Worm (Caenorhabditis elegans) whole organism, L3 larva: Measurements from ENCODE around the gene B0416.4.

Source experiments
- ZK546.5 ChIP-seq: sonication (generic microtip); optimal IDR thresholded peaks from 2 replicates; lab custom pipeline; 2017; ENCODE audit warnings: missing biosample characterization, missing genetic modification characterization
- aly-2 ChIP-seq: fragments of 150-350 bp; optimal IDR thresholded peaks from 2 replicates; lab custom pipeline; 2014; ENCODE audit warnings: missing biosample characterization, missing genetic modification characterization
- ama-1 ChIP-seq: fragments of 150-350 bp; optimal IDR thresholded peaks from 2 replicates; lab custom pipeline; 2018
- ceh-28 ChIP-seq: fragments of 150-350 bp; optimal IDR thresholded peaks from 2 replicates; lab custom pipeline; 2014; ENCODE audit warnings: missing biosample characterization, missing genetic modification reagents, missing genetic modification characterization
- ceh-9 ChIP-seq: sonication (generic microtip); optimal IDR thresholded peaks from 2 replicates; lab custom pipeline; 2018; ENCODE audit warnings: missing biosample characterization, missing genetic modification characterization
- daf-12 ChIP-seq: fragments of 150-350 bp; optimal IDR thresholded peaks from 2 replicates; lab custom pipeline; 2014; ENCODE audit warnings: missing biosample characterization, missing genetic modification reagents, missing genetic modification characterization
- egl-27 ChIP-seq: sonication (generic microtip); optimal IDR thresholded peaks from 4 replicates; lab custom pipeline; 2017; ENCODE audit warnings: missing biosample characterization, missing genetic modification reagents, missing genetic modification characterization
- egl-5 ChIP-seq: fragments of 150-350 bp; optimal IDR thresholded peaks from 2 replicates; lab custom pipeline; 2017; ENCODE audit warnings: missing biosample characterization, missing genetic modification reagents, missing genetic modification characterization, inconsistent platforms
- elt-1 ChIP-seq: fragments of 150-350 bp; optimal IDR thresholded peaks from 2 replicates; lab custom pipeline; 2014; ENCODE audit warnings: missing biosample characterization, missing genetic modification characterization
- elt-2 ChIP-seq: sonication (generic microtip); optimal IDR thresholded peaks from 2 replicates; lab custom pipeline; 2016; ENCODE audit warnings: missing genetic modification reagents, mild to moderate bottlenecking, missing genetic modification characterization, missing compliant biosample characterization
- eor-1 ChIP-seq, 2 experiments: fragments of 150-350 bp; optimal IDR thresholded peaks; 2 replicates each; lab custom pipeline; 2014 to 2018; ENCODE audit warnings: missing biosample characterization in 2 of 2, missing genetic modification characterization in 2 of 2
- fkh-10 ChIP-seq: sonication (generic microtip); optimal IDR thresholded peaks from 2 replicates; lab custom pipeline; 2017; ENCODE audit warnings: missing biosample characterization, missing genetic modification reagents, missing genetic modification characterization
- fkh-2 ChIP-seq: fragments of 150-350 bp; optimal IDR thresholded peaks from 2 replicates; lab custom pipeline; 2014; ENCODE audit warnings: missing biosample characterization, missing genetic modification reagents, missing genetic modification characterization
- fos-1 ChIP-seq: fragments of 150-350 bp; optimal IDR thresholded peaks from 2 replicates; lab custom pipeline; 2014; ENCODE audit warnings: missing biosample characterization, missing genetic modification characterization
- hmg-11 ChIP-seq: sonication (generic microtip); optimal IDR thresholded peaks from 2 replicates; lab custom pipeline; 2016; ENCODE audit warnings: missing genetic modification characterization, missing compliant biosample characterization
- jun-1 ChIP-seq: fragments of 150-350 bp; optimal IDR thresholded peaks from 2 replicates; lab custom pipeline; 2014; ENCODE audit warnings: missing biosample characterization, missing genetic modification reagents, missing genetic modification characterization
- lin-15B ChIP-seq: fragments of 150-350 bp; optimal IDR thresholded peaks from 2 replicates; lab custom pipeline; 2014; ENCODE audit warnings: missing biosample characterization, missing genetic modification characterization
- lsy-12 ChIP-seq: sonication (generic microtip); optimal IDR thresholded peaks from 2 replicates; lab custom pipeline; 2016; ENCODE audit warnings: mild to moderate bottlenecking, missing genetic modification characterization, missing compliant biosample characterization
- mdl-1 ChIP-seq: fragments of 150-350 bp; optimal IDR thresholded peaks from 2 replicates; lab custom pipeline; 2014; ENCODE audit warnings: missing biosample characterization, missing genetic modification characterization
- mml-1 ChIP-seq: fragments of 150-350 bp; sonication (generic microtip); optimal IDR thresholded peaks from 3 replicates; lab custom pipeline; 2014; ENCODE audit warnings: missing biosample characterization, missing genetic modification characterization
- nfya-1 ChIP-seq: sonication (generic microtip); optimal IDR thresholded peaks from 2 replicates; lab custom pipeline; 2017; ENCODE audit warnings: missing genetic modification characterization, mild to moderate bottlenecking, missing compliant biosample characterization, antibody characterized with exemption, moderate library complexity; ENCODE audit not compliant: insufficient read depth
- nhr-11 ChIP-seq: fragments of 150-350 bp; optimal IDR thresholded peaks from 2 replicates; lab custom pipeline; 2014; ENCODE audit warnings: missing biosample characterization, missing genetic modification characterization
- nhr-12 ChIP-seq: fragments of 150-350 bp; optimal IDR thresholded peaks from 2 replicates; lab custom pipeline; 2014; ENCODE audit warnings: missing biosample characterization, missing genetic modification characterization
- nhr-23 ChIP-seq: fragments of 150-350 bp; optimal IDR thresholded peaks from 2 replicates; lab custom pipeline; 2014; ENCODE audit warnings: missing biosample characterization, missing genetic modification reagents, missing genetic modification characterization
- nhr-237 ChIP-seq: fragments of 150-350 bp; optimal IDR thresholded peaks from 2 replicates; lab custom pipeline; 2014; ENCODE audit warnings: missing biosample characterization, missing genetic modification characterization
- nhr-25 ChIP-seq: sonication (generic microtip); optimal IDR thresholded peaks from 2 replicates; lab custom pipeline; 2017; ENCODE audit warnings: missing biosample characterization, missing genetic modification characterization
- nhr-28 ChIP-seq: fragments of 150-350 bp; optimal IDR thresholded peaks from 2 replicates; lab custom pipeline; 2014; ENCODE audit warnings: missing biosample characterization, missing genetic modification characterization
- nhr-43 ChIP-seq: sonication (generic microtip); optimal IDR thresholded peaks from 2 replicates; lab custom pipeline; 2016; ENCODE audit warnings: mild to moderate bottlenecking, missing genetic modification characterization, missing compliant biosample characterization; ENCODE audit not compliant: poor library complexity, severe bottlenecking
- nhr-67 ChIP-seq: fragments of 150-350 bp; optimal IDR thresholded peaks from 2 replicates; lab custom pipeline; 2014; ENCODE audit warnings: missing biosample characterization, missing genetic modification characterization
- nhr-77 ChIP-seq: fragments of 150-350 bp; optimal IDR thresholded peaks from 2 replicates; lab custom pipeline; 2014; ENCODE audit warnings: missing biosample characterization, missing genetic modification characterization
- pha-4 ChIP-seq: fragments of 150-350 bp; optimal IDR thresholded peaks from 2 replicates; lab custom pipeline; 2014; ENCODE audit warnings: missing biosample characterization, missing genetic modification reagents, missing genetic modification characterization
- sea-2 ChIP-seq: fragments of 150-350 bp; sonication (generic microtip); optimal IDR thresholded peaks from 4 replicates; lab custom pipeline; 2014; ENCODE audit warnings: missing biosample characterization, missing genetic modification reagents, missing genetic modification characterization
- skn-1 ChIP-seq: fragments of 150-350 bp; optimal IDR thresholded peaks from 2 replicates; lab custom pipeline; 2014; ENCODE audit warnings: missing biosample characterization, missing genetic modification characterization
- snpc-4 ChIP-seq: fragments of 150-350 bp; optimal IDR thresholded peaks from 2 replicates; lab custom pipeline; 2014; ENCODE audit warnings: missing biosample characterization, missing genetic modification characterization
- tbx-2 ChIP-seq: sonication (generic microtip); optimal IDR thresholded peaks from 2 replicates; lab custom pipeline; 2016; ENCODE audit warnings: mild to moderate bottlenecking, missing genetic modification characterization, missing compliant biosample characterization
- unc-39 ChIP-seq: sonication (generic microtip); optimal IDR thresholded peaks from 4 replicates; lab custom pipeline; 2017; ENCODE audit warnings: missing biosample characterization, missing genetic modification characterization
- unc-62 ChIP-seq: fragments of 150-350 bp; sonication (generic microtip); optimal IDR thresholded peaks from 4 replicates; lab custom pipeline; 2014; ENCODE audit warnings: missing biosample characterization, missing genetic modification reagents, missing genetic modification characterization
- ztf-11 ChIP-seq: fragments of 150-350 bp; optimal IDR thresholded peaks from 2 replicates; lab custom pipeline; 2014; ENCODE audit warnings: missing biosample characterization, missing genetic modification characterization
- ztf-4 ChIP-seq: fragments of 150-350 bp; optimal IDR thresholded peaks from 2 replicates; lab custom pipeline; 2014; ENCODE audit warnings: missing biosample characterization, missing genetic modification characterization

B0416.4 gene

DNA sequence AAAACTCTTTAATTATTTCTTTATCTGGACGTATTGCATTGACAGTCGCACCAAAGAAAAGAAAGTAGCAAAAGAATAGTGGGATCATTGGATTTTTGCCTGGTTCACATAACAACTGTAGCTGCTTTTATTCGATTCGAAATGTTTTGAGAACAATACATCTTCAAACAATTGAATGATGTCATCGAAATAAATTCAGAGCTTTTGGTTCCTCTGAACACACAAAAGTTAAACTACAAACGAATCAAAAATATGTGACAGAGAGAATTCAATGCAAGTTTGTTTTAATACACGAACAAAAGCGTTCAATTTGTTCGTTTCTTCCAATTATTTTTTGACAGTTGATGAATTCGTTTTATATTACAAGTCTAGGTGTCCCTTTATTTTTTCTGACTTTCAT lies 32.5 kb downstream of the B0416.4 start, which contains the start of gene H29C22.1:
Gene H29C22.1 (minus strand): TSS at position 101 of the 400 bp plus-strand sequence.
- TF ChIP-seq snpc-4 (no peak), ama-1 (lab: Kevin White, UChicago) (no peak), nfya-1 (tag; lab: Kevin White, UChicago) (no peak), unc-39 (no peak), aly-2 (no peak), ztf-11 (tag; lab: Kevin White, UChicago) (no peak), egl-5 (tag; lab: Kevin White, UChicago) (no peak), nhr-43 (tag; lab: Kevin White, UChicago) (no peak), nhr-12 (tag; lab: Kevin White, UChicago) (no peak), skn-1 (tag; lab: Kevin White, UChicago) (no peak), hmg-11 (tag; lab: Kevin White, UChicago) (no peak), fkh-2 (no peak), nhr-67 (tag; lab: Kevin White, UChicago) (no peak), mml-1 (tag; lab: Kevin White, UChicago) (no peak), fkh-10 (no peak), elt-2 (no peak)

DNA sequence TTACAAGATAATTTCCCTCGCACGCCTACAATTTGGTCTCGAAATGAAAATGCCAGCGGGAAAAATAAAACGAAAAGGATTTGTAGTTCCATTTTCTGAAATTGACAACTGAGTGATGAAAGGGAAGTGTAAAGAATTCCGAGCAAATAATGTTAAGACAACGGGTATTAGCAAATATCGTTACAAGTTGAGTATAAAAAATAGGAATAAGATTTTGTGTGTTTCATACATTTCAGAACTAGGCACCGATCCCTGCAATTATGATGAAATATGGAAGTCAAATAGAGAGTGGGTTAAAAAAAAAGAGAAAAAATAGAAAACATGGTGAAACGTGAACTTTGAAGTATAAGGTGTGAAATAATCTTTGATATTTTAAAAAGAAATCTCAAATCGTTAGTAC lies 35.6 kb downstream of the B0416.4 start, which contains the start of gene ttr-38:
Gene ttr-38 (minus strand): TSS at position 101 of the 400 bp plus-strand sequence.
- TF ChIP-seq unc-39 (no peak), nhr-237 (no peak), nhr-25 (tag; lab: Kevin White, UChicago) (no peak), elt-2 (no peak), skn-1 (tag; lab: Kevin White, UChicago) (no peak), fos-1 (tag; lab: Kevin White, UChicago) (no peak), nhr-43 (tag; lab: Kevin White, UChicago) (no peak), nhr-28 (tag; lab: Kevin White, UChicago) (no peak), nhr-77 (tag; lab: Kevin White, UChicago) (no peak), sea-2 (GFP tag; lab: Kevin White, UChicago) (no peak), elt-1 (tag; lab: Kevin White, UChicago) (no peak), ceh-28 (tag; lab: Kevin White, UChicago) (no peak), lin-15B (tag; lab: Kevin White, UChicago) (no peak), egl-27 (no peak), ztf-11 (tag; lab: Kevin White, UChicago) (no peak), ztf-4 (tag; lab: Kevin White, UChicago) (no peak), lsy-12 (tag; lab: Kevin White, UChicago) (no peak), fkh-10 (no peak), jun-1 (no peak), aly-2 (no peak)

DNA sequence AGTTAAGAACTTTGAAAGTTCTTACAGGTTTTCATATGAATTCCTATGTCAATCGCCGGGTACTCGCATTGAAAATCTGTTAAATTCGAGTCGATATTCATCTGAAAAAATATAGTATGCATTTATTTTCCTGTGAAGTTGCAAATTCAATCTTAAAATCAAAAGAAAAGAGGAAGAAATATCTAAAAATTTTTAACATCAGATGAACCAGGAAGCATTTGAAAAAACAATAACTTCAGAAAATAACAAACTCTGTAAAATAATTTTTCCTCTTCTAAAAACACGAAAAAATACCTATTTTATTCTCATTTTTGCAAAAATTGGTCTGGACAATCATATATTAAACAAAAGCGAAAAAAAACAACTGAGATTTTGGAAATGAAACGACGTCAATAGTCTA lies 40.3 kb downstream of the B0416.4 start, which contains the start of gene npr-7:
Gene npr-7 (minus strand): TSS at position 101 of the 400 bp plus-strand sequence.
- TF ChIP-seq pha-4 (tag; lab: Kevin White, UChicago) (no peak), eor-1 (tag; optimal IDR thresholded peaks at IDR 0.05; lab: Kevin White, UChicago) (no peak), daf-12 (tag; lab: Kevin White, UChicago) (no peak), tbx-2 (tag; lab: Kevin White, UChicago) (no peak), nhr-67 (tag; lab: Kevin White, UChicago) (no peak), nhr-43 (tag; lab: Kevin White, UChicago) (no peak), ztf-11 (tag; lab: Kevin White, UChicago) (no peak), hmg-11 (tag; lab: Kevin White, UChicago) (no peak), nhr-23 (tag; lab: Kevin White, UChicago) (no peak), nhr-25 (tag; lab: Kevin White, UChicago) (no peak), nhr-11 (tag; lab: Kevin White, UChicago) (no peak), fkh-10 (no peak), ztf-4 (tag; lab: Kevin White, UChicago) (no peak), mdl-1 (tag; lab: Kevin White, UChicago) (no peak), ceh-9 (tag; lab: Kevin White, UChicago) (no peak), unc-39 (no peak), ZK546.5 (no peak), unc-62 (GFP tag; lab: Kevin White, UChicago) (no peak)
